Worm (Caenorhabditis elegans): Measurements from ENCODE around the gene cox-16.

ce11 chrV:5584293-5584776 lies 48.3 kb upstream of the cox-16 start, which contains the start of gene pas-6:
- TF ChIP-seq ztf-11 (tag; optimal IDR thresholded peaks at IDR 0.05) (no peak), nhr-237 (tag; optimal IDR thresholded peaks at IDR 0.05) (no peak), snpc-4 (tag; optimal IDR thresholded peaks at IDR 0.05) (no peak), elt-3 (tag; optimal IDR thresholded peaks at IDR 0.05) (no peak)

All from whole organism, mixed stage, embryonic.